Worm (Caenorhabditis elegans) whole organism, L1 larva: ENCODE data around the gene T07D3.9.
"Not testable (repeated sequence)": the region's sequence is repeated elsewhere in the genome, so short reads cannot be mapped to it uniquely, and the experiment has no call there.

Experiments
- C16A3.4 ChIP-seq: fragments of 150-350 bp; optimal IDR thresholded peaks from 2 replicates; lab custom pipeline; 2014; ENCODE audit warnings: missing biosample characterization, missing genetic modification characterization
- aly-2 ChIP-seq: fragments of 150-350 bp; optimal IDR thresholded peaks from 2 replicates; lab custom pipeline; 2014; ENCODE audit warnings: missing biosample characterization, missing genetic modification characterization
- ceh-63 ChIP-seq: fragments of 200-800 bp; sonication (Bioruptor generic); optimal IDR thresholded peaks from 2 replicates; lab custom pipeline; 2018; ENCODE audit warnings: mild to moderate bottlenecking, missing genetic modification characterization, missing compliant biosample characterization
- ceh-82 ChIP-seq, 3 experiments: fragments of 150-350 bp in 1 of 3; sonication (generic microtip) in 2 of 3; optimal IDR thresholded peaks; 2 replicates each; lab custom pipeline; 2014 to 2017; ENCODE audit warnings: missing biosample characterization in 3 of 3, missing genetic modification characterization in 3 of 3
- ceh-88 ChIP-seq: fragments of 200-800 bp; sonication (Bioruptor generic); IDR thresholded peaks from 2 replicates; pipeline ENCODE4 v1.3.6; 2022; ENCODE audit warnings: missing genetic modification characterization, missing compliant biosample characterization
- ceh-90 ChIP-seq: sonication (generic microtip); optimal IDR thresholded peaks from 2 replicates; lab custom pipeline; 2016; ENCODE audit warnings: missing genetic modification characterization, missing compliant biosample characterization
- ces-1 ChIP-seq: fragments of 150-350 bp; optimal IDR thresholded peaks from 2 replicates; lab custom pipeline; 2014; ENCODE audit warnings: missing biosample characterization, missing genetic modification reagents, missing genetic modification characterization
- dpl-1 ChIP-seq, 3 experiments: fragments of 150-350 bp in 2 of 3; sonication (generic microtip) in 1 of 3; optimal IDR thresholded peaks; 2 replicates each; lab custom pipeline; 2014 to 2017; ENCODE audit warnings: missing biosample characterization in 3 of 3, missing genetic modification characterization in 3 of 3, missing genetic modification reagents in 3 of 3
- efl-1 ChIP-seq, 4 experiments: fragments of 150-350 bp; optimal IDR thresholded peaks in 3 of 4; peaks in 1 of 4; 1 replicate in 1 of 4; 2 replicates in 3 of 4; lab custom pipeline; 2014; ENCODE audit warnings: missing biosample characterization in 2 of 4, missing genetic modification characterization in 2 of 4, missing genetic modification reagents in 2 of 4
- egl-27 ChIP-seq, 2 experiments: fragments of 150-350 bp in 1 of 2; sonication (generic microtip); optimal IDR thresholded peaks; 3 replicates each; lab custom pipeline; 2017 to 2018; ENCODE audit warnings: missing biosample characterization in 2 of 2, missing genetic modification characterization in 2 of 2, missing genetic modification reagents in 2 of 2
- elt-3 ChIP-seq, 6 experiments: fragments of 150-350 bp in 1 of 6; sonication (generic microtip); optimal IDR thresholded peaks; 2 replicates each; lab custom pipeline; 2017 to 2018; ENCODE audit warnings: missing biosample characterization in 6 of 6, missing genetic modification characterization in 6 of 6, inconsistent platforms in 1 of 6
- ets-5 ChIP-seq: fragments of 200-800 bp; sonication (Bioruptor generic); IDR thresholded peaks from 2 replicates; pipeline ENCODE4 v1.3.6; 2022; ENCODE audit warnings: missing genetic modification characterization, missing compliant biosample characterization
- fos-1 ChIP-seq: fragments of 150-350 bp; optimal IDR thresholded peaks from 2 replicates; lab custom pipeline; 2014; ENCODE audit warnings: missing biosample characterization, missing genetic modification characterization
- irx-1 ChIP-seq: sonication (generic microtip); optimal IDR thresholded peaks from 2 replicates; lab custom pipeline; 2016; ENCODE audit warnings: missing genetic modification characterization, missing compliant biosample characterization
- isw-1 ChIP-seq: fragments of 200-800 bp; sonication (Bioruptor generic); IDR thresholded peaks from 2 replicates; pipeline ENCODE4 v1.3.6; 2022; ENCODE audit warnings: missing genetic modification characterization, missing compliant biosample characterization
- lin-14 ChIP-seq: fragments of 200-800 bp; sonication (Bioruptor generic); optimal IDR thresholded peaks from 2 replicates; lab custom pipeline; 2018; ENCODE audit warnings: mild to moderate bottlenecking, missing genetic modification characterization, moderate library complexity, missing compliant biosample characterization
- lin-15B ChIP-seq: fragments of 150-350 bp; sonication (generic microtip); optimal IDR thresholded peaks from 3 replicates; lab custom pipeline; 2014; ENCODE audit warnings: missing biosample characterization, missing genetic modification characterization
- lin-39 ChIP-seq: fragments of 150-350 bp; optimal IDR thresholded peaks from 2 replicates; lab custom pipeline; 2014; ENCODE audit warnings: missing biosample characterization, missing genetic modification reagents, missing genetic modification characterization
- lsy-2 ChIP-seq, 2 experiments: fragments of 150-350 bp; optimal IDR thresholded peaks; 2 replicates each; lab custom pipeline; 2014; ENCODE audit warnings: missing biosample characterization in 2 of 2, missing genetic modification characterization in 2 of 2
- mdl-1 ChIP-seq, 2 experiments: fragments of 150-350 bp; optimal IDR thresholded peaks; 2 replicates each; lab custom pipeline; 2014 to 2017; ENCODE audit warnings: missing biosample characterization in 2 of 2, missing genetic modification characterization in 2 of 2, inconsistent platforms in 1 of 2
- mef-2 ChIP-seq: fragments of 150-350 bp; optimal IDR thresholded peaks from 2 replicates; lab custom pipeline; 2014; ENCODE audit warnings: missing biosample characterization, missing genetic modification characterization
- nhr-12 ChIP-seq: sonication (generic microtip); optimal IDR thresholded peaks from 2 replicates; lab custom pipeline; 2017; ENCODE audit warnings: missing biosample characterization, missing genetic modification characterization
- nhr-19 ChIP-seq: fragments of 200-800 bp; sonication (Bioruptor generic); conservative IDR thresholded peaks from 2 replicates; pipeline ENCODE4 v1.3.6; 2022; ENCODE audit warnings: missing genetic modification characterization, missing compliant biosample characterization
- nhr-20 ChIP-seq: sonication (generic microtip); optimal IDR thresholded peaks from 2 replicates; lab custom pipeline; 2016; ENCODE audit warnings: mild to moderate bottlenecking, missing genetic modification characterization, missing compliant biosample characterization
- nhr-237 ChIP-seq: fragments of 150-350 bp; optimal IDR thresholded peaks from 2 replicates; lab custom pipeline; 2014; ENCODE audit warnings: missing biosample characterization, missing genetic modification characterization
- nhr-28 ChIP-seq: fragments of 150-350 bp; optimal IDR thresholded peaks from 2 replicates; lab custom pipeline; 2014; ENCODE audit warnings: missing biosample characterization, missing genetic modification characterization
- nhr-47 ChIP-seq: sonication (generic microtip); optimal IDR thresholded peaks from 2 replicates; lab custom pipeline; 2016; ENCODE audit warnings: mild to moderate bottlenecking, missing genetic modification characterization, moderate library complexity, missing compliant biosample characterization
- nhr-71 ChIP-seq: sonication (generic microtip); optimal IDR thresholded peaks from 2 replicates; lab custom pipeline; 2016; ENCODE audit warnings: mild to moderate bottlenecking, missing genetic modification characterization, moderate library complexity, missing compliant biosample characterization
- nhr-77 ChIP-seq: fragments of 150-350 bp; optimal IDR thresholded peaks from 2 replicates; lab custom pipeline; 2014; ENCODE audit warnings: missing biosample characterization, missing genetic modification characterization
- nhr-84 ChIP-seq: sonication (generic microtip); optimal IDR thresholded peaks from 2 replicates; lab custom pipeline; 2017; ENCODE audit warnings: missing biosample characterization, missing genetic modification characterization
- nhr-90 ChIP-seq: sonication (generic microtip); optimal IDR thresholded peaks from 2 replicates; lab custom pipeline; 2016; ENCODE audit warnings: mild to moderate bottlenecking, missing genetic modification characterization, missing compliant biosample characterization; ENCODE audit not compliant: poor library complexity
- pag-3 ChIP-seq: sonication (generic microtip); optimal IDR thresholded peaks from 2 replicates; lab custom pipeline; 2017; ENCODE audit warnings: missing genetic modification characterization, mild to moderate bottlenecking, missing compliant biosample characterization, antibody characterized with exemption, borderline replicate concordance; ENCODE audit not compliant: insufficient read depth
- pax-3 ChIP-seq: fragments of 200-800 bp; sonication (Bioruptor generic); optimal IDR thresholded peaks from 2 replicates; lab custom pipeline; 2018; ENCODE audit warnings: mild to moderate bottlenecking, missing genetic modification characterization, moderate library complexity, missing compliant biosample characterization
- pqm-1 ChIP-seq: sonication (generic microtip); optimal IDR thresholded peaks from 3 replicates; lab custom pipeline; 2017; ENCODE audit warnings: missing biosample characterization, missing genetic modification characterization
- rnt-1 ChIP-seq: sonication (generic microtip); optimal IDR thresholded peaks from 2 replicates; lab custom pipeline; 2016; ENCODE audit warnings: mild to moderate bottlenecking, missing genetic modification characterization, moderate library complexity, missing compliant biosample characterization
- skn-1 ChIP-seq: fragments of 150-350 bp; optimal IDR thresholded peaks from 2 replicates; lab custom pipeline; 2014; ENCODE audit warnings: missing biosample characterization, missing genetic modification characterization
- sox-4 ChIP-seq: sonication (generic microtip); optimal IDR thresholded peaks from 2 replicates; lab custom pipeline; 2016; ENCODE audit warnings: missing genetic modification characterization, missing compliant biosample characterization
- sup-37 ChIP-seq: fragments of 200-800 bp; sonication (Bioruptor generic); optimal IDR thresholded peaks from 2 replicates; lab custom pipeline; 2018; ENCODE audit warnings: mild to moderate bottlenecking, missing genetic modification characterization, missing compliant biosample characterization
- swsn-7 ChIP-seq: sonication (generic microtip); optimal IDR thresholded peaks from 2 replicates; lab custom pipeline; 2016; ENCODE audit warnings: missing genetic modification characterization, missing compliant biosample characterization
- tbx-2 ChIP-seq: sonication (generic microtip); optimal IDR thresholded peaks from 2 replicates; lab custom pipeline; 2016; ENCODE audit warnings: missing genetic modification characterization, missing compliant biosample characterization
- tlp-1 ChIP-seq: fragments of 150-350 bp; optimal IDR thresholded peaks from 2 replicates; lab custom pipeline; 2014; ENCODE audit warnings: missing biosample characterization, missing genetic modification characterization
- unc-130 ChIP-seq: fragments of 150-350 bp; optimal IDR thresholded peaks from 2 replicates; lab custom pipeline; 2017; ENCODE audit warnings: missing biosample characterization, missing genetic modification characterization, inconsistent platforms
- unc-62 ChIP-seq: fragments of 150-350 bp; optimal IDR thresholded peaks from 2 replicates; lab custom pipeline; 2014; ENCODE audit warnings: missing biosample characterization, missing genetic modification reagents, missing genetic modification characterization
- unc-86 ChIP-seq: sonication (generic microtip); optimal IDR thresholded peaks from 2 replicates; lab custom pipeline; 2016; ENCODE audit warnings: missing genetic modification characterization, missing compliant biosample characterization
- unc-98 ChIP-seq: fragments of 200-800 bp; sonication (Bioruptor generic); IDR thresholded peaks from 2 replicates; pipeline ENCODE4 v1.3.6; 2022; ENCODE audit warnings: missing genetic modification characterization, missing compliant biosample characterization
- vab-15 ChIP-seq: sonication (generic microtip); optimal IDR thresholded peaks from 2 replicates; lab custom pipeline; 2017; ENCODE audit warnings: missing genotype, mild to moderate bottlenecking, missing genetic modification characterization, missing compliant biosample characterization
- zag-1 ChIP-seq: fragments of 150-350 bp; optimal IDR thresholded peaks from 2 replicates; lab custom pipeline; 2014; ENCODE audit warnings: missing biosample characterization, missing genetic modification characterization
- ztf-4 ChIP-seq: fragments of 150-350 bp; optimal IDR thresholded peaks from 2 replicates; lab custom pipeline; 2014; ENCODE audit warnings: missing biosample characterization, missing genetic modification characterization

Gene T07D3.9

DNA sequence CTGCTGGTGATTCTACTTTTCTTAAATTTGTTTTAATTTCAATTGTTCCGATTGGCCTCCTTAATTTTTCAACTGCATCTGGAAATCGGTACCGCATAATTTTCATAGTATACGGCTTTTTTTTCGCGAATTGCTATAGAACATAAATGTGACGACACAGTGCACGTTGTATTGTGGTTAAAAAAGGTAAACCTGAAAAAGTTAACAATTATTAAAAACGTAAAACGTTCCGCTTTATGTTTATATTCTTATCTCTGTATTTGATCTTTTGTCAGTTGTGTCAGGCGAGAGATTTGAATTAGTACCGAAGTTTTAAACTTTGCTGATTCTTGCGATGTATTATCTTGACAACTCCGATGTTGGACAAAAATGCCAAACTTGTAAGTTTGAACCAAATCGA lies 39.1 kb downstream of the T07D3.9 start, which contains the start of gene Y46B2A.4:
Gene Y46B2A.4, plus strand, starts transcription at position 301 of the 400 bp plus-strand sequence.
- no peak for TF ChIP-seq pag-3
- no peak for TF ChIP-seq unc-86
- TF ChIP-seq nhr-84 (tag; lab: Kevin White, UChicago), result no peak
- no peak for TF ChIP-seq rnt-1 (tag; lab: Kevin White, UChicago)
- TF ChIP-seq unc-130 (tag; lab: Kevin White, UChicago), result no peak
- no peak for TF ChIP-seq fos-1 (tag; lab: Kevin White, UChicago)
- TF ChIP-seq nhr-20 (tag; lab: Kevin White, UChicago), result no peak
- no peak for TF ChIP-seq lin-14 (GFP tag; lab: Kevin White, UChicago)
- TF ChIP-seq ceh-90, result no peak
- TF ChIP-seq, all 84 proteins: peak for 0

ce11 chrII:850567-850966 lies 50.1 kb downstream of the T07D3.9 start, which contains the start of gene F28A10.5:
F28A10.5 (minus strand) TSS chrII:850667.
- TF ChIP-seq mef-2 (tag; lab: Kevin White, UChicago); ceh-63 (GFP tag; lab: Kevin White, UChicago); nhr-19: not testable (repeated sequence)

DNA sequence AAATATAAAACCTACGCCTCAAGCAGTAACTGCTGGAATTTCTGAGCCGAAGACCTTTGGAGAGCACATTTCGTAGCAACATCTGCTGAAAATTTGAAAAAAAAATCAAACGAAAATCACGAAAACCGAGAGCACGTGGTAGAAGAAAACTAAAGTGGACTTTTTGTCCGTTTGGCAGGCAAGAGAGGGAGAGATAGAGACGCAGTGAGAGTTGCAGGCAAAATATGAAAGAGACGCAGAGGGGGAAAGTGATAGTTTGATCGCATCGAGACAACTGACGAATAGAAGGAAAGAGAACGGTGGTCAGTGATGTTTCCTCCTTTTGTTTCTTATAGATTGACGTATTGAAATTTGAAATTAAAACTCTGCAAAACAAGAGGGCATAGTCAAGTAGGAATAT lies 52.2 kb downstream of the T07D3.9 start, which contains the start of the genes acdh-9 and F28A10.13:
Gene acdh-9, minus strand, starts transcription at position 85 of the 400 bp plus-strand sequence.
Gene F28A10.13, plus strand, starts transcription at position 294 of the 400 bp plus-strand sequence.
- TF ChIP-seq ceh-82 (tag; optimal IDR thresholded peaks at IDR 0.05; lab: Kevin White, UChicago), result no peak
- no peak for TF ChIP-seq sox-4 (tag; lab: Kevin White, UChicago)
- TF ChIP-seq unc-62, result no peak
- no peak for TF ChIP-seq nhr-237
- TF ChIP-seq skn-1 (tag; lab: Kevin White, UChicago), result no peak
- TF ChIP-seq tlp-1 (tag; lab: Kevin White, UChicago), result no peak
- TF ChIP-seq pqm-1 (tag; lab: Kevin White, UChicago), result no peak
- TF ChIP-seq ces-1 (GFP tag; lab: Kevin White, UChicago), result no peak
- peak in 1 of 6 experiments; percentile 5 for TF ChIP-seq elt-3 (tag; optimal IDR thresholded peaks at IDR 0.05; lab: Kevin White, UChicago)
- no peak for TF ChIP-seq ets-5
- no peak for TF ChIP-seq mef-2 (tag; lab: Kevin White, UChicago)
- peak; percentile 16 for TF ChIP-seq nhr-47
- no peak for TF ChIP-seq sup-37 (GFP tag; lab: Kevin White, UChicago)
- no peak for TF ChIP-seq lin-39 (tag; lab: Kevin White, UChicago)
- TF ChIP-seq isw-1 (GFP tag; lab: Robert Waterston, UW), result no peak
- peak; percentile 4 for TF ChIP-seq C16A3.4
- peak; percentile 52 to 59 for TF ChIP-seq efl-1 (optimal IDR thresholded peaks at IDR 0.05; lab: Kevin White, UChicago)
- TF ChIP-seq efl-1 (GFP tag; optimal IDR thresholded peaks at IDR 0.05 in 1 of 2; lab: Kevin White, UChicago), result peak in 1 of 2 experiments; percentile 40
- no peak for TF ChIP-seq egl-27 (tag; optimal IDR thresholded peaks at IDR 0.05; lab: Kevin White, UChicago)
- no peak for TF ChIP-seq nhr-77 (tag; lab: Kevin White, UChicago)
- no peak for TF ChIP-seq unc-130 (tag; lab: Kevin White, UChicago)
- no peak for TF ChIP-seq unc-98 (GFP tag; lab: Robert Waterston, UW)
- no peak for TF ChIP-seq unc-86
- TF ChIP-seq nhr-12 (tag; lab: Kevin White, UChicago), result no peak
- peak; percentile 37 for TF ChIP-seq nhr-90 (tag; lab: Kevin White, UChicago)
- TF ChIP-seq ztf-4 (tag; lab: Kevin White, UChicago), result peak; percentile 13
- TF ChIP-seq tbx-2 (tag; lab: Kevin White, UChicago), result peak; percentile 28
- TF ChIP-seq lsy-2 (tag; optimal IDR thresholded peaks at IDR 0.05; lab: Kevin White, UChicago), result peak in 1 of 2 experiments; percentile 51
- no peak for TF ChIP-seq pax-3 (tag; lab: Kevin White, UChicago)
- no peak for TF ChIP-seq vab-15
- peak in 1 of 2 experiments; percentile 91 for TF ChIP-seq mdl-1 (tag; optimal IDR thresholded peaks at IDR 0.05; lab: Kevin White, UChicago)
- no peak for TF ChIP-seq irx-1 (tag; lab: Kevin White, UChicago)
- TF ChIP-seq nhr-20 (tag; lab: Kevin White, UChicago), result peak; percentile 93
- TF ChIP-seq ceh-90, result no peak
- peak; percentile 21 to 35 (median 29) for TF ChIP-seq dpl-1 (GFP tag; optimal IDR thresholded peaks at IDR 0.05; lab: Kevin White, UChicago)
- no peak for TF ChIP-seq ceh-88
- no peak for TF ChIP-seq zag-1 (tag; lab: Kevin White, UChicago)
- TF ChIP-seq nhr-71 (tag; lab: Kevin White, UChicago), result peak; percentile 87
- TF ChIP-seq nhr-84 (tag; lab: Kevin White, UChicago), result no peak
- no peak for TF ChIP-seq aly-2 (tag; lab: Kevin White, UChicago)
- TF ChIP-seq nhr-28, result no peak
- TF ChIP-seq ceh-63 (GFP tag; lab: Kevin White, UChicago), result no peak
- peak; percentile 35 for TF ChIP-seq swsn-7 (tag; lab: Kevin White, UChicago)
- TF ChIP-seq lin-15B (tag; lab: Kevin White, UChicago), result no peak
